Worm (Caenorhabditis elegans) whole organism, young adult: Measurements from ENCODE around the gene W03C9.6.
A peak's percentile ranks its signal among the peaks of the same experiment; 100 is the strongest.

Experiments used
- B0019.2 ChIP-seq: fragments of 200-800 bp; sonication (Bioruptor generic); conservative IDR thresholded peaks from 2 replicates; pipeline ENCODE4 v1.3.6; 2022; ENCODE audit warnings: missing genetic modification reagents, missing genetic modification characterization, missing compliant biosample characterization
- B0035.1 ChIP-seq: sonication (generic microtip); optimal IDR thresholded peaks from 2 replicates; lab custom pipeline; 2016; ENCODE audit warnings: missing genetic modification characterization, mild to moderate bottlenecking, missing compliant biosample characterization, missing genotype, missing genetic modification reagents
- C06A6.2 ChIP-seq: fragments of 200-800 bp; sonication (Bioruptor generic); conservative IDR thresholded peaks from 2 replicates; pipeline ENCODE4 v1.3.6; 2022; ENCODE audit warnings: missing genetic modification characterization, missing compliant biosample characterization
- F10E7.11 ChIP-seq: sonication (generic microtip); optimal IDR thresholded peaks from 2 replicates; lab custom pipeline; 2017; ENCODE audit warnings: mild to moderate bottlenecking, missing genetic modification characterization, moderate library complexity, missing compliant biosample characterization
- F22D6.2 ChIP-seq: sonication (generic microtip); optimal IDR thresholded peaks from 2 replicates; lab custom pipeline; 2016; ENCODE audit warnings: mild to moderate bottlenecking, missing genetic modification characterization, missing compliant biosample characterization
- F23B12.7 ChIP-seq: sonication (generic microtip); optimal IDR thresholded peaks from 2 replicates; lab custom pipeline; 2017; ENCODE audit warnings: missing genetic modification characterization, mild to moderate bottlenecking, missing compliant biosample characterization, antibody characterized with exemption, moderate library complexity; ENCODE audit not compliant: insufficient read depth
- F33H1.4 ChIP-seq: fragments of 200-800 bp; sonication (Bioruptor generic); IDR thresholded peaks from 2 replicates; pipeline ENCODE4 v1.3.6; 2022; ENCODE audit warnings: missing genetic modification reagents, missing genetic modification characterization, missing compliant biosample characterization
- F37B4.10 ChIP-seq: fragments of 200-800 bp; sonication (Bioruptor generic); IDR thresholded peaks from 2 replicates; pipeline ENCODE4 v1.3.6; 2022; ENCODE audit warnings: missing genetic modification characterization, missing compliant biosample characterization
- F55B11.4 ChIP-seq: sonication (generic microtip); optimal IDR thresholded peaks from 2 replicates; lab custom pipeline; 2016; ENCODE audit warnings: missing compliant biosample characterization, missing genetic modification characterization, borderline replicate concordance; ENCODE audit not compliant: insufficient read depth
- K12H6.12 ChIP-seq: fragments of 200-800 bp; sonication (Bioruptor generic); optimal IDR thresholded peaks from 2 replicates; lab custom pipeline; 2018; ENCODE audit warnings: mild to moderate bottlenecking, missing genetic modification characterization, missing compliant biosample characterization
- T07F8.4 ChIP-seq: sonication (generic microtip); optimal IDR thresholded peaks from 2 replicates; lab custom pipeline; 2016; ENCODE audit warnings: mild to moderate bottlenecking, missing genetic modification characterization, moderate library complexity, missing compliant biosample characterization
- ama-1 ChIP-seq, 3 experiments: fragments of 150-350 bp in 1 of 3; sonication (generic microtip) in 2 of 3; optimal IDR thresholded peaks; 2 replicates each; lab custom pipeline; 2014 to 2018; ENCODE audit warnings: missing biosample characterization in 2 of 3, missing genetic modification characterization in 2 of 3, missing genetic modification reagents in 2 of 3
- atf-7 ChIP-seq: sonication (generic microtip); optimal IDR thresholded peaks from 2 replicates; lab custom pipeline; 2017; ENCODE audit warnings: mild to moderate bottlenecking, missing genetic modification characterization, missing compliant biosample characterization
- athp-1 ChIP-seq: sonication (generic microtip); optimal IDR thresholded peaks from 2 replicates; lab custom pipeline; 2017; ENCODE audit warnings: mild to moderate bottlenecking, missing genetic modification characterization, missing compliant biosample characterization
- attf-5 ChIP-seq: fragments of 200-800 bp; sonication (Bioruptor generic); optimal IDR thresholded peaks from 2 replicates; lab custom pipeline; 2018; ENCODE audit warnings: mild to moderate bottlenecking, missing genetic modification characterization, missing compliant biosample characterization
- ccch-3 ChIP-seq: fragments of 200-800 bp; sonication (Bioruptor generic); optimal IDR thresholded peaks from 2 replicates; lab custom pipeline; 2018; ENCODE audit warnings: mild to moderate bottlenecking, missing genetic modification characterization, missing compliant biosample characterization
- cebp-2 ChIP-seq: fragments of 200-800 bp; sonication (Bioruptor generic); IDR thresholded peaks from 2 replicates; pipeline ENCODE4 v1.3.6; 2022; ENCODE audit warnings: missing genetic modification characterization, missing compliant biosample characterization
- ceh-100 ChIP-seq: fragments of 200-800 bp; sonication (Bioruptor generic); IDR thresholded peaks from 2 replicates; pipeline ENCODE4 v1.3.6; 2022; ENCODE audit warnings: missing genetic modification reagents, missing genetic modification characterization, missing compliant biosample characterization
- ceh-27 ChIP-seq: fragments of 200-800 bp; sonication (Bioruptor generic); optimal IDR thresholded peaks from 2 replicates; lab custom pipeline; 2018; ENCODE audit warnings: mild to moderate bottlenecking, missing genetic modification characterization, moderate library complexity, missing compliant biosample characterization
- ceh-40 ChIP-seq: fragments of 200-800 bp; sonication (Bioruptor generic); IDR thresholded peaks from 2 replicates; pipeline ENCODE4 v1.3.6; 2022; ENCODE audit warnings: missing genetic modification characterization, missing compliant biosample characterization
- chd-7 ChIP-seq: sonication (generic microtip); optimal IDR thresholded peaks from 2 replicates; lab custom pipeline; 2016; ENCODE audit warnings: mild to moderate bottlenecking, missing genetic modification characterization, moderate library complexity, missing compliant biosample characterization
- die-1 ChIP-seq: sonication (generic microtip); optimal IDR thresholded peaks from 2 replicates; lab custom pipeline; 2016; ENCODE audit warnings: missing genotype, mild to moderate bottlenecking, missing genetic modification characterization, missing compliant biosample characterization
- egl-44 ChIP-seq: fragments of 200-800 bp; sonication (Bioruptor generic); IDR thresholded peaks from 2 replicates; pipeline ENCODE4 v1.3.6; 2022; ENCODE audit warnings: missing genetic modification reagents, missing genetic modification characterization, missing compliant biosample characterization
- ekl-4 ChIP-seq: fragments of 200-800 bp; sonication (Bioruptor generic); IDR thresholded peaks from 2 replicates; pipeline ENCODE4 v1.3.6; 2022; ENCODE audit warnings: missing genetic modification reagents, missing genetic modification characterization, missing compliant biosample characterization
- hmg-1.2 ChIP-seq: fragments of 200-800 bp; sonication (Bioruptor generic); IDR thresholded peaks from 2 replicates; pipeline ENCODE4 v1.3.6; 2022; ENCODE audit warnings: missing genetic modification reagents, missing genetic modification characterization, missing compliant biosample characterization
- let-526 ChIP-seq: fragments of 200-800 bp; sonication (Bioruptor generic); IDR thresholded peaks from 2 replicates; pipeline ENCODE4 v1.3.6; 2022; ENCODE audit warnings: missing genetic modification reagents, missing genetic modification characterization, missing compliant biosample characterization
- lin-26 ChIP-seq: fragments of 200-800 bp; sonication (Bioruptor generic); IDR thresholded peaks from 2 replicates; pipeline ENCODE4 v1.3.6; 2022; ENCODE audit warnings: missing genetic modification reagents, missing genetic modification characterization, missing compliant biosample characterization
- lin-40 ChIP-seq: sonication (generic microtip); optimal IDR thresholded peaks from 2 replicates; lab custom pipeline; 2016; ENCODE audit warnings: missing genetic modification characterization, mild to moderate bottlenecking, missing compliant biosample characterization, missing genotype, missing genetic modification reagents
- madf-10 ChIP-seq: sonication (generic microtip); optimal IDR thresholded peaks from 2 replicates; lab custom pipeline; 2016; ENCODE audit warnings: mild to moderate bottlenecking, missing genetic modification characterization, missing compliant biosample characterization
- madf-3 ChIP-seq: fragments of 200-800 bp; sonication (Bioruptor generic); IDR thresholded peaks from 2 replicates; pipeline ENCODE4 v1.3.6; 2022; ENCODE audit warnings: missing genetic modification reagents, missing genetic modification characterization, missing compliant biosample characterization
- madf-6 ChIP-seq: fragments of 200-800 bp; sonication (Bioruptor generic); IDR thresholded peaks from 2 replicates; pipeline ENCODE4 v1.3.6; 2022; ENCODE audit warnings: missing genetic modification reagents, missing genetic modification characterization, missing compliant biosample characterization
- madf-8 ChIP-seq: fragments of 200-800 bp; sonication (Bioruptor generic); conservative IDR thresholded peaks from 2 replicates; pipeline ENCODE4 v1.3.6; 2022; ENCODE audit warnings: missing genetic modification reagents, missing genetic modification characterization, missing compliant biosample characterization
- nhr-120 ChIP-seq: fragments of 200-800 bp; sonication (Bioruptor generic); IDR thresholded peaks from 2 replicates; pipeline ENCODE4 v1.3.6; 2022; ENCODE audit warnings: missing genetic modification characterization, missing compliant biosample characterization
- nhr-179 ChIP-seq: sonication (generic microtip); optimal IDR thresholded peaks from 2 replicates; lab custom pipeline; 2016; ENCODE audit warnings: mild to moderate bottlenecking, missing genetic modification characterization, missing compliant biosample characterization
- nhr-27 ChIP-seq: fragments of 200-800 bp; sonication (Bioruptor generic); optimal IDR thresholded peaks from 2 replicates; lab custom pipeline; 2018; ENCODE audit warnings: mild to moderate bottlenecking, missing genetic modification characterization, moderate library complexity, missing compliant biosample characterization
- pha-4 ChIP-seq: fragments of 150-350 bp; sonication (generic microtip); optimal IDR thresholded peaks from 2 replicates; lab custom pipeline; 2014; ENCODE audit warnings: missing biosample characterization, missing genetic modification reagents, missing genetic modification characterization
- sdz-38 ChIP-seq: sonication (generic microtip); optimal IDR thresholded peaks from 2 replicates; lab custom pipeline; 2016; ENCODE audit warnings: missing genotype, missing genetic modification characterization, missing compliant biosample characterization
- snpc-1.3 ChIP-seq: sonication (generic microtip); optimal IDR thresholded peaks from 2 replicates; lab custom pipeline; 2017; ENCODE audit warnings: missing genetic modification characterization, mild to moderate bottlenecking, missing compliant biosample characterization, antibody characterized with exemption, moderate library complexity, missing genotype, missing genetic modification reagents; ENCODE audit not compliant: insufficient read depth
- tbx-9 ChIP-seq: sonication (generic microtip); optimal IDR thresholded peaks from 2 replicates; lab custom pipeline; 2016; ENCODE audit warnings: borderline replicate concordance, missing genetic modification characterization, inconsistent platforms, missing compliant biosample characterization
- unc-130 ChIP-seq: sonication (generic microtip); optimal IDR thresholded peaks from 2 replicates; lab custom pipeline; 2016; ENCODE audit warnings: missing genetic modification reagents, missing genetic modification characterization, missing compliant biosample characterization
- unc-62 ChIP-seq: fragments of 150-350 bp; optimal IDR thresholded peaks from 2 replicates; lab custom pipeline; 2014; ENCODE audit warnings: missing biosample characterization, missing genetic modification reagents, missing genetic modification characterization
- xnd-1 ChIP-seq: sonication (generic microtip); optimal IDR thresholded peaks from 2 replicates; lab custom pipeline; 2016; ENCODE audit warnings: missing genotype, missing genetic modification reagents, missing genetic modification characterization, missing compliant biosample characterization
- zim-3 ChIP-seq: sonication (generic microtip); optimal IDR thresholded peaks from 2 replicates; lab custom pipeline; 2017; ENCODE audit warnings: mild to moderate bottlenecking, missing genetic modification characterization, moderate library complexity, missing compliant biosample characterization
- ztf-22 ChIP-seq: fragments of 200-800 bp; sonication (Bioruptor generic); optimal IDR thresholded peaks from 2 replicates; lab custom pipeline; 2018; ENCODE audit warnings: mild to moderate bottlenecking, missing genetic modification characterization, moderate library complexity, missing compliant biosample characterization
- ztf-25 ChIP-seq: fragments of 200-800 bp; sonication (Bioruptor generic); IDR thresholded peaks from 2 replicates; pipeline ENCODE4 v1.3.6; 2022; ENCODE audit warnings: missing genetic modification reagents, missing genetic modification characterization, missing compliant biosample characterization

Gene W03C9.6

ce11 chrII:11958793-11959574 is 4.7 kb downstream of the W03C9.6 start (continued):
- no peak for TF ChIP-seq F10E7.11 (tag; lab: Kevin White, UChicago)
- TF ChIP-seq nhr-27 (tag; lab: Kevin White, UChicago): no peak
- TF ChIP-seq K12H6.12 (tag; lab: Kevin White, UChicago): peak; percentile 12
- no peak for TF ChIP-seq egl-44 (GFP tag; lab: Robert Waterston, UW)
- TF ChIP-seq ekl-4: no peak
- TF ChIP-seq cebp-2 (GFP tag; lab: Robert Waterston, UW): no peak
- no peak for TF ChIP-seq lin-26 (GFP tag; lab: Robert Waterston, UW)
- no peak for TF ChIP-seq ceh-100 (GFP tag; lab: Robert Waterston, UW)
- TF ChIP-seq madf-6: no peak
- TF ChIP-seq nhr-120 (GFP tag; lab: Robert Waterston, UW): no peak
- TF ChIP-seq die-1 (tag; lab: Kevin White, UChicago): peak; percentile 49
- TF ChIP-seq B0035.1 (tag; lab: Kevin White, UChicago): no peak
- TF ChIP-seq F23B12.7 (tag; lab: Kevin White, UChicago): peak; percentile 43
- no peak for TF ChIP-seq unc-130 (GFP tag; lab: Kevin White, UChicago)
- TF ChIP-seq nhr-179 (tag; lab: Kevin White, UChicago): no peak
- TF ChIP-seq madf-10 (tag; lab: Kevin White, UChicago): no peak
- TF ChIP-seq chd-7 (tag; lab: Kevin White, UChicago): no peak
- no peak for TF ChIP-seq F37B4.10
- no peak for TF ChIP-seq madf-8 (GFP tag; lab: Robert Waterston, UW)
- TF ChIP-seq atf-7: no peak
- TF ChIP-seq zim-3 (tag; lab: Kevin White, UChicago): no peak
- no peak for TF ChIP-seq ama-1 (optimal IDR thresholded peaks at IDR 0.05; lab: Kevin White, UChicago)
- TF ChIP-seq ama-1 (GFP tag; optimal IDR thresholded peaks at IDR 0.05; lab: Kevin White, UChicago): peak in 1 of 2 experiments; percentile 37

- peak; percentile 95 for TF ChIP-seq madf-3 (GFP tag; lab: Robert Waterston, UW)
- TF ChIP-seq pha-4: no peak
- TF ChIP-seq egl-44 (GFP tag; lab: Robert Waterston, UW): peak; percentile 99
- TF ChIP-seq F22D6.2 (tag; lab: Kevin White, UChicago): peak; percentile 80
- TF ChIP-seq C06A6.2 (GFP tag; lab: Robert Waterston, UW): peak; percentile 83
- peak; percentile 92 for TF ChIP-seq ztf-22 (GFP tag; lab: Kevin White, UChicago)
- TF ChIP-seq ztf-25 (GFP tag; lab: Robert Waterston, UW): peak; percentile 99
- peak; percentile 96 for TF ChIP-seq let-526 (GFP tag; lab: Robert Waterston, UW)
- TF ChIP-seq attf-5 (GFP tag; lab: Kevin White, UChicago): peak; percentile 95
- peak; percentile 80 for TF ChIP-seq ccch-3 (GFP tag; lab: Kevin White, UChicago)
- TF ChIP-seq lin-40 (tag; lab: Kevin White, UChicago): peak; percentile 85
- peak; percentile 92 for TF ChIP-seq hmg-1.2 (GFP tag; lab: Robert Waterston, UW)
- TF ChIP-seq B0019.2 (GFP tag; lab: Robert Waterston, UW): peak; percentile 87
- peak; percentile 60 for TF ChIP-seq sdz-38 (tag; lab: Kevin White, UChicago)
- TF ChIP-seq xnd-1 (tag; lab: Kevin White, UChicago): peak; percentile 59
- peak; percentile 95 for TF ChIP-seq T07F8.4 (tag; lab: Kevin White, UChicago)
- TF ChIP-seq lin-26 (GFP tag; lab: Robert Waterston, UW): peak; percentile 100
- TF ChIP-seq tbx-9 (tag; lab: Kevin White, UChicago): peak; percentile 97
- peak; percentile 76 for TF ChIP-seq F33H1.4 (GFP tag; lab: Robert Waterston, UW)
- peak; percentile 96 for TF ChIP-seq snpc-1.3 (tag; lab: Kevin White, UChicago)
- TF ChIP-seq athp-1: peak; percentile 98
- no peak for TF ChIP-seq unc-62 (GFP tag; lab: Kevin White, UChicago)
- peak; percentile 83 for TF ChIP-seq nhr-179 (tag; lab: Kevin White, UChicago)
- peak; percentile 96 for TF ChIP-seq ceh-40 (GFP tag; lab: Robert Waterston, UW)
- peak; percentile 92 for TF ChIP-seq B0035.1 (tag; lab: Kevin White, UChicago)
- TF ChIP-seq F55B11.4: peak; percentile 52
- TF ChIP-seq ceh-27 (GFP tag; lab: Kevin White, UChicago): peak; percentile 96
Measured at ce11 chrII:11960596-11961217, 6.4 kb downstream of the W03C9.6 start.
